Fruit fly (Drosophila melanogaster) whole organism, pupa: ENCODE results near the gene CG4709.

ENCODE experiments used
- CG10348 ChIP-seq: fragments of 200-800 bp; sonication (Bioruptor generic); IDR thresholded peaks from 2 replicates; pipeline ENCODE4 v1.3.6; 2022; ENCODE audit warnings: missing biosample characterization, missing genetic modification characterization
- CG12605 ChIP-seq: fragments of 200-800 bp; sonication (Bioruptor generic); IDR thresholded peaks from 2 replicates; pipeline ENCODE4 v1.3.6; 2022; ENCODE audit warnings: missing biosample characterization, missing genetic modification characterization
- CG13204 ChIP-seq: fragments of 200-800 bp; sonication (Bioruptor generic); optimal IDR thresholded peaks from 2 replicates; lab custom pipeline; 2018; ENCODE audit warnings: missing biosample characterization, mild to moderate bottlenecking, missing genetic modification characterization, moderate library complexity
- CG14655 ChIP-seq: fragments of 200-800 bp; sonication (Bioruptor generic); optimal IDR thresholded peaks from 3 replicates; lab custom pipeline; 2017; ENCODE audit warnings: mild to moderate bottlenecking, missing biosample characterization, missing genetic modification reagents, missing genetic modification characterization
- CG15710 ChIP-seq: fragments of 200-800 bp; sonication (Bioruptor generic); optimal IDR thresholded peaks from 2 replicates; lab custom pipeline; 2018; ENCODE audit warnings: missing biosample characterization, mild to moderate bottlenecking, missing genetic modification characterization, moderate library complexity
- CG17806 ChIP-seq: fragments of 200-800 bp; sonication (Bioruptor generic); optimal IDR thresholded peaks from 2 replicates; lab custom pipeline; 2018; ENCODE audit warnings: missing biosample characterization, mild to moderate bottlenecking, missing genetic modification characterization, moderate library complexity
- CG32121 ChIP-seq: fragments of 200-800 bp; sonication (Bioruptor generic); IDR thresholded peaks from 2 replicates; pipeline ENCODE4 v1.3.6; 2022; ENCODE audit warnings: missing biosample characterization, missing genetic modification characterization
- CG34367 ChIP-seq: fragments of 200-800 bp; sonication (Bioruptor generic); optimal IDR thresholded peaks from 2 replicates; lab custom pipeline; 2018; ENCODE audit warnings: missing biosample characterization, mild to moderate bottlenecking, missing genetic modification characterization
- CG4496 ChIP-seq: fragments of 200-800 bp; sonication (Bioruptor generic); IDR thresholded peaks from 3 replicates; pipeline ENCODE4 v1.3.6; 2022; ENCODE audit warnings: missing biosample characterization, missing genetic modification characterization
- CG8159 ChIP-seq: fragments of 200-800 bp; sonication (Bioruptor generic); optimal IDR thresholded peaks from 3 replicates; lab custom pipeline; 2018; ENCODE audit warnings: missing biosample characterization, mild to moderate bottlenecking, missing genetic modification characterization, moderate library complexity
- CG8301 ChIP-seq: fragments of 200-800 bp; sonication (Bioruptor generic); optimal IDR thresholded peaks from 2 replicates; lab custom pipeline; 2018; ENCODE audit warnings: missing biosample characterization, mild to moderate bottlenecking, missing genetic modification characterization
- CG9948 ChIP-seq: fragments of 200-800 bp; sonication (Bioruptor generic); optimal IDR thresholded peaks from 2 replicates; lab custom pipeline; 2018; ENCODE audit warnings: missing biosample characterization, mild to moderate bottlenecking, missing genetic modification characterization, moderate library complexity
- D1 ChIP-seq: fragments of 200-800 bp; sonication (Bioruptor generic); optimal IDR thresholded peaks from 2 replicates; lab custom pipeline; 2018; ENCODE audit warnings: missing biosample characterization, mild to moderate bottlenecking, missing genetic modification characterization, moderate library complexity
- EcR ChIP-seq: fragments of 200-800 bp; sonication (Bioruptor generic); optimal IDR thresholded peaks from 3 replicates; lab custom pipeline; 2019; ENCODE audit warnings: missing biosample characterization, missing genetic modification characterization, mild to moderate bottlenecking, moderate library complexity, missing genetic modification reagents
- Ets98B ChIP-seq: fragments of 200-800 bp; sonication (Bioruptor generic); IDR thresholded peaks from 2 replicates; pipeline ENCODE4 v1.3.6; 2022; ENCODE audit warnings: missing biosample characterization, missing genetic modification characterization
- Pif1A ChIP-seq: fragments of 200-800 bp; sonication (Bioruptor generic); optimal IDR thresholded peaks from 3 replicates; lab custom pipeline; 2016; ENCODE audit warnings: missing biosample characterization, missing genetic modification characterization
- Pif1B ChIP-seq: fragments of 200-800 bp; sonication (Bioruptor generic); optimal IDR thresholded peaks from 3 replicates; lab custom pipeline; 2016; ENCODE audit warnings: missing biosample characterization, missing genetic modification characterization
- Snoo ChIP-seq: fragments of 200-800 bp; sonication (Bioruptor generic); optimal IDR thresholded peaks from 3 replicates; lab custom pipeline; 2017; ENCODE audit warnings: missing biosample characterization, mild to moderate bottlenecking, missing genetic modification characterization, inconsistent platforms
- fd96Ca ChIP-seq: fragments of 200-800 bp; sonication (Bioruptor generic); IDR thresholded peaks from 3 replicates; pipeline ENCODE4 v1.3.6; 2022; ENCODE audit warnings: missing biosample characterization, missing genetic modification characterization
- gl ChIP-seq: fragments of 200-800 bp; sonication (Bioruptor generic); optimal IDR thresholded peaks from 2 replicates; lab custom pipeline; 2018; ENCODE audit warnings: missing biosample characterization, mild to moderate bottlenecking, missing genetic modification characterization
- rn ChIP-seq: fragments of 200-800 bp; sonication (Bioruptor generic); IDR thresholded peaks from 2 replicates; pipeline ENCODE4 v1.3.6; 2022; ENCODE audit warnings: missing biosample characterization, missing genetic modification characterization

CG4709 gene

DNA sequence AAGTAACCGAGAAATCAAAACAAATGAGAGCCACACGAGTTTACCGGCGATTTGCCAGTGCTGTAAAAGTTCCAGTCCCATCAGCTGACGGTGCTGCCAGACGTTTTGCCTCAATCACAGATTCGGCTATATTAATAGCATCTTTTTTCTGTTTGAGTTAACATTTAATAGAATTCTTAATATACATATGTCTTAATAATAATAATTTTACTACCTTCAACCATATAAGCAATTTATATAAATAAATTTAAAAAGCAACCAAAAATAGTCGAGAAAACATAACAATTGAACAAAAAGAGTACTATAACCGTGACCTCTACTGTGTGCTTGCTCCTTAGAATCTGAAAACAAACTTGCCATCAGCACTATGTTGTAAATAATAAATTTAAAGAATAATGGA, at the start of gene CG4709, which contains the start of gene CG13126:
Gene CG4709 (plus strand): TSS at position 207 of the 400 bp plus-strand sequence.
Gene CG13126 (minus strand): TSS at position 63 of the 400 bp plus-strand sequence.
- TF ChIP-seq Snoo (peak; percentile 86), Ets98B (GFP tag; lab: Robert Waterston, UW) (peak; percentile 90), CG17806 (peak; percentile 96), CG10348 (GFP tag; lab: Robert Waterston, UW) (no peak), CG32121 (GFP tag; lab: Robert Waterston, UW) (peak; percentile 89), CG34367 (tag; lab: Kevin White, UChicago) (peak; percentile 74), Pif1A (GFP tag; lab: Kevin White, UChicago) (peak; percentile 81), D1 (tag; lab: Kevin White, UChicago) (no peak), rn (GFP tag; lab: Robert Waterston, UW) (peak; percentile 59; the same call in 1 of the 2 replicates), CG13204 (peak; percentile 56), CG8301 (peak; percentile 92), CG8159 (tag; lab: Kevin White, UChicago) (peak; percentile 97), CG15710 (peak; percentile 89), Pif1B (GFP tag; lab: Kevin White, UChicago) (peak; percentile 89), CG4496 (GFP tag; lab: Robert Waterston, UW) (peak; percentile 87), gl (tag; lab: Kevin White, UChicago) (peak; percentile 80), CG12605 (GFP tag; lab: Robert Waterston, UW) (peak; percentile 95), fd96Ca (peak; percentile 71), EcR (GFP tag; lab: Kevin White, UChicago) (peak; percentile 19), CG9948 (peak; percentile 93), CG14655 (GFP tag; lab: Kevin White, UChicago) (peak; percentile 94)

dm6 chr2L:9906641-9907040, 47.5 kb upstream of the CG4709 start:
- peak; percentile 38 for TF ChIP-seq CG17806
- TF ChIP-seq CG32121 (GFP tag; lab: Robert Waterston, UW): peak; percentile 56; the same call in 1 of the 2 replicates
- TF ChIP-seq CG15710: no peak
- peak; percentile 70 for TF ChIP-seq CG12605 (GFP tag; lab: Robert Waterston, UW)
- peak; percentile 2 for TF ChIP-seq Pif1A (GFP tag; lab: Kevin White, UChicago)
- TF ChIP-seq Pif1B (GFP tag; lab: Kevin White, UChicago): peak; percentile 17
- TF ChIP-seq CG4496 (GFP tag; lab: Robert Waterston, UW): peak; percentile 78
- TF ChIP-seq CG9948: peak; percentile 12
- TF ChIP-seq CG8301: peak; percentile 61
- peak; percentile 76; the same call in 2 of the 3 replicates for TF ChIP-seq fd96Ca
- TF ChIP-seq CG34367 (tag; lab: Kevin White, UChicago): no peak
- no peak for TF ChIP-seq CG13204
- no peak for TF ChIP-seq rn (GFP tag; lab: Robert Waterston, UW)
- TF ChIP-seq CG8159 (tag; lab: Kevin White, UChicago): peak; percentile 43
- no peak for TF ChIP-seq Snoo
- no peak for TF ChIP-seq EcR (GFP tag; lab: Kevin White, UChicago)
- TF ChIP-seq Ets98B (GFP tag; lab: Robert Waterston, UW): peak; percentile 74
- TF ChIP-seq D1 (tag; lab: Kevin White, UChicago): no peak
- TF ChIP-seq CG10348 (GFP tag; lab: Robert Waterston, UW): no peak
- peak; percentile 55 for TF ChIP-seq CG14655 (GFP tag; lab: Kevin White, UChicago)
- TF ChIP-seq gl (tag; lab: Kevin White, UChicago): peak; percentile 21

dm6 chr2L:9907320-9908256, 46.5 kb upstream of the CG4709 start:
- peak; percentile 60 for TF ChIP-seq EcR (GFP tag; lab: Kevin White, UChicago)
- TF ChIP-seq gl (tag; lab: Kevin White, UChicago): peak; percentile 44
- TF ChIP-seq CG12605 (GFP tag; lab: Robert Waterston, UW): no peak
- peak; percentile 31; the same call in 1 of the 2 replicates for TF ChIP-seq Ets98B (GFP tag; lab: Robert Waterston, UW)
- peak; percentile 13 for TF ChIP-seq CG15710
- no peak for TF ChIP-seq rn (GFP tag; lab: Robert Waterston, UW)
- TF ChIP-seq CG4496 (GFP tag; lab: Robert Waterston, UW): peak; percentile 60
- TF ChIP-seq Pif1B (GFP tag; lab: Kevin White, UChicago): peak; percentile 19
- TF ChIP-seq CG13204: peak; percentile 56

- TF ChIP-seq fd96Ca (no peak), Snoo (peak; percentile 21), CG17806 (no peak), CG4496 (GFP tag; lab: Robert Waterston, UW) (no peak), CG8301 (peak; percentile 9), Pif1B (GFP tag; lab: Kevin White, UChicago) (no peak), CG14655 (GFP tag; lab: Kevin White, UChicago) (peak; percentile 17), CG13204 (peak; percentile 8), CG8159 (tag; lab: Kevin White, UChicago) (peak; percentile 25), Pif1A (GFP tag; lab: Kevin White, UChicago) (peak; percentile 19), CG9948 (no peak), CG34367 (tag; lab: Kevin White, UChicago) (no peak), CG32121 (GFP tag; lab: Robert Waterston, UW) (no peak), CG12605 (GFP tag; lab: Robert Waterston, UW) (peak; percentile 65), Ets98B (GFP tag; lab: Robert Waterston, UW) (peak; percentile 51; the same call in 1 of the 2 replicates), rn (GFP tag; lab: Robert Waterston, UW) (no peak), D1 (tag; lab: Kevin White, UChicago) (no peak), CG10348 (GFP tag; lab: Robert Waterston, UW) (no peak)
Measured at dm6 chr2L:9908468-9908967, 45.6 kb upstream of the CG4709 start, which contains the start of gene CG13124. TSS of gene CG13124 (minus strand) at chr2L:9908633.
